Worm (Caenorhabditis elegans) whole organism, young adult: Measurements from ENCODE around the gene twk-17.

Experiments used
- B0261.1 ChIP-seq: sonication (generic microtip); optimal IDR thresholded peaks from 2 replicates; lab custom pipeline; 2016; ENCODE audit warnings: mild to moderate bottlenecking, missing genetic modification characterization, moderate library complexity, missing compliant biosample characterization
- F22D6.2 ChIP-seq: sonication (generic microtip); optimal IDR thresholded peaks from 2 replicates; lab custom pipeline; 2016; ENCODE audit warnings: mild to moderate bottlenecking, missing genetic modification characterization, missing compliant biosample characterization
- F23B12.7 ChIP-seq: sonication (generic microtip); optimal IDR thresholded peaks from 2 replicates; lab custom pipeline; 2017; ENCODE audit warnings: missing genetic modification characterization, mild to moderate bottlenecking, missing compliant biosample characterization, antibody characterized with exemption, moderate library complexity; ENCODE audit not compliant: insufficient read depth
- F37B4.10 ChIP-seq: fragments of 200-800 bp; sonication (Bioruptor generic); IDR thresholded peaks from 2 replicates; pipeline ENCODE4 v1.3.6; 2022; ENCODE audit warnings: missing genetic modification characterization, missing compliant biosample characterization
- F55B11.4 ChIP-seq: sonication (generic microtip); optimal IDR thresholded peaks from 2 replicates; lab custom pipeline; 2016; ENCODE audit warnings: missing compliant biosample characterization, missing genetic modification characterization, borderline replicate concordance; ENCODE audit not compliant: insufficient read depth
- K11D2.4 ChIP-seq: fragments of 200-800 bp; sonication (Bioruptor generic); IDR thresholded peaks from 2 replicates; pipeline ENCODE4 v1.3.6; 2022; ENCODE audit warnings: missing genetic modification reagents, missing genetic modification characterization, missing compliant biosample characterization
- Y53G8AR.9 ChIP-seq: fragments of 200-800 bp; sonication (Bioruptor generic); conservative IDR thresholded peaks from 2 replicates; pipeline ENCODE4 v1.3.6; 2022; ENCODE audit warnings: missing genetic modification reagents, missing genetic modification characterization, missing compliant biosample characterization
- Y95B8A.8 ChIP-seq: fragments of 200-800 bp; sonication (Bioruptor generic); IDR thresholded peaks from 2 replicates; pipeline ENCODE4 v1.3.6; 2022; ENCODE audit warnings: missing genetic modification reagents, missing genetic modification characterization, missing compliant biosample characterization
- ZK185.1 ChIP-seq: sonication (generic microtip); optimal IDR thresholded peaks from 2 replicates; lab custom pipeline; 2016; ENCODE audit warnings: mild to moderate bottlenecking, missing genetic modification characterization, missing compliant biosample characterization; ENCODE audit not compliant: poor library complexity, severe bottlenecking
- ama-1 ChIP-seq, 3 experiments: fragments of 150-350 bp in 1 of 3; sonication (generic microtip) in 2 of 3; optimal IDR thresholded peaks; 2 replicates each; lab custom pipeline; 2014 to 2018; ENCODE audit warnings: missing biosample characterization in 2 of 3, missing genetic modification characterization in 2 of 3, missing genetic modification reagents in 2 of 3
- aptf-2 ChIP-seq: fragments of 200-800 bp; sonication (Bioruptor generic); conservative IDR thresholded peaks from 2 replicates; pipeline ENCODE4 v1.3.6; 2022; ENCODE audit warnings: missing genetic modification reagents, missing genetic modification characterization, missing compliant biosample characterization
- attf-3 ChIP-seq: fragments of 200-800 bp; sonication (Bioruptor generic); conservative IDR thresholded peaks from 2 replicates; pipeline ENCODE4 v1.3.6; 2022; ENCODE audit warnings: missing genetic modification reagents, missing genetic modification characterization, missing compliant biosample characterization
- bed-1 ChIP-seq: fragments of 200-800 bp; sonication (Bioruptor generic); IDR thresholded peaks from 2 replicates; pipeline ENCODE4 v1.3.6; 2022; ENCODE audit warnings: missing genetic modification reagents, missing genetic modification characterization, missing compliant biosample characterization
- cebp-1 ChIP-seq, 2 experiments: fragments of 200-800 bp in 1 of 2; sonication (Bioruptor generic) in 1 of 2; sonication (generic microtip) in 1 of 2; IDR thresholded peaks in 1 of 2; optimal IDR thresholded peaks in 1 of 2; 2 replicates each; pipeline versions ENCODE4 v1.3.6 to Lab custom; 2017 to 2022; ENCODE audit warnings: missing compliant biosample characterization in 2 of 2, missing genetic modification characterization in 2 of 2, mild to moderate bottlenecking in 1 of 2, missing genetic modification reagents in 1 of 2, moderate library complexity in 1 of 2
- cebp-2 ChIP-seq: fragments of 200-800 bp; sonication (Bioruptor generic); IDR thresholded peaks from 2 replicates; pipeline ENCODE4 v1.3.6; 2022; ENCODE audit warnings: missing genetic modification characterization, missing compliant biosample characterization
- ceh-91 ChIP-seq: fragments of 200-800 bp; sonication (Bioruptor generic); IDR thresholded peaks from 2 replicates; pipeline ENCODE4 v1.3.6; 2022; ENCODE audit warnings: missing genetic modification reagents, missing genetic modification characterization, missing compliant biosample characterization
- die-1 ChIP-seq: sonication (generic microtip); optimal IDR thresholded peaks from 2 replicates; lab custom pipeline; 2016; ENCODE audit warnings: missing genotype, mild to moderate bottlenecking, missing genetic modification characterization, missing compliant biosample characterization
- fkh-3 ChIP-seq: sonication (generic microtip); optimal IDR thresholded peaks from 2 replicates; lab custom pipeline; 2016; ENCODE audit warnings: mild to moderate bottlenecking, missing genetic modification characterization, missing compliant biosample characterization
- hmg-1.2 ChIP-seq: fragments of 200-800 bp; sonication (Bioruptor generic); IDR thresholded peaks from 2 replicates; pipeline ENCODE4 v1.3.6; 2022; ENCODE audit warnings: missing genetic modification reagents, missing genetic modification characterization, missing compliant biosample characterization
- hrde-1 ChIP-seq: sonication (generic microtip); optimal IDR thresholded peaks from 2 replicates; lab custom pipeline; 2016; ENCODE audit warnings: missing genetic modification characterization, mild to moderate bottlenecking, missing compliant biosample characterization, moderate library complexity, missing genotype, missing genetic modification reagents, borderline replicate concordance
- lin-26 ChIP-seq: fragments of 200-800 bp; sonication (Bioruptor generic); IDR thresholded peaks from 2 replicates; pipeline ENCODE4 v1.3.6; 2022; ENCODE audit warnings: missing genetic modification reagents, missing genetic modification characterization, missing compliant biosample characterization
- lsl-1 ChIP-seq: fragments of 200-800 bp; sonication (Bioruptor generic); optimal IDR thresholded peaks from 2 replicates; lab custom pipeline; 2018; ENCODE audit warnings: mild to moderate bottlenecking, missing genetic modification characterization, moderate library complexity, missing compliant biosample characterization
- madf-10 ChIP-seq: sonication (generic microtip); optimal IDR thresholded peaks from 2 replicates; lab custom pipeline; 2016; ENCODE audit warnings: mild to moderate bottlenecking, missing genetic modification characterization, missing compliant biosample characterization
- nhr-80 ChIP-seq: sonication (generic microtip); optimal IDR thresholded peaks from 2 replicates; lab custom pipeline; 2016; ENCODE audit warnings: missing genetic modification characterization, missing compliant biosample characterization
- nhr-90 ChIP-seq: sonication (generic microtip); optimal IDR thresholded peaks from 2 replicates; lab custom pipeline; 2016; ENCODE audit warnings: missing genotype, mild to moderate bottlenecking, missing genetic modification characterization, missing compliant biosample characterization
- pbrm-1 ChIP-seq: fragments of 200-800 bp; sonication (Bioruptor generic); IDR thresholded peaks from 2 replicates; pipeline ENCODE4 v1.3.6; 2022; ENCODE audit warnings: missing genetic modification reagents, missing genetic modification characterization, missing compliant biosample characterization
- somi-1 ChIP-seq: fragments of 200-800 bp; sonication (Bioruptor generic); optimal IDR thresholded peaks from 2 replicates; lab custom pipeline; 2018; ENCODE audit warnings: mild to moderate bottlenecking, missing genetic modification characterization, missing compliant biosample characterization
- unc-62 ChIP-seq: fragments of 150-350 bp; optimal IDR thresholded peaks from 2 replicates; lab custom pipeline; 2014; ENCODE audit warnings: missing biosample characterization, missing genetic modification reagents, missing genetic modification characterization
- zim-3 ChIP-seq: sonication (generic microtip); optimal IDR thresholded peaks from 2 replicates; lab custom pipeline; 2017; ENCODE audit warnings: mild to moderate bottlenecking, missing genetic modification characterization, moderate library complexity, missing compliant biosample characterization
- ztf-25 ChIP-seq: fragments of 200-800 bp; sonication (Bioruptor generic); IDR thresholded peaks from 2 replicates; pipeline ENCODE4 v1.3.6; 2022; ENCODE audit warnings: missing genetic modification reagents, missing genetic modification characterization, missing compliant biosample characterization

The twk-17 gene

DNA sequence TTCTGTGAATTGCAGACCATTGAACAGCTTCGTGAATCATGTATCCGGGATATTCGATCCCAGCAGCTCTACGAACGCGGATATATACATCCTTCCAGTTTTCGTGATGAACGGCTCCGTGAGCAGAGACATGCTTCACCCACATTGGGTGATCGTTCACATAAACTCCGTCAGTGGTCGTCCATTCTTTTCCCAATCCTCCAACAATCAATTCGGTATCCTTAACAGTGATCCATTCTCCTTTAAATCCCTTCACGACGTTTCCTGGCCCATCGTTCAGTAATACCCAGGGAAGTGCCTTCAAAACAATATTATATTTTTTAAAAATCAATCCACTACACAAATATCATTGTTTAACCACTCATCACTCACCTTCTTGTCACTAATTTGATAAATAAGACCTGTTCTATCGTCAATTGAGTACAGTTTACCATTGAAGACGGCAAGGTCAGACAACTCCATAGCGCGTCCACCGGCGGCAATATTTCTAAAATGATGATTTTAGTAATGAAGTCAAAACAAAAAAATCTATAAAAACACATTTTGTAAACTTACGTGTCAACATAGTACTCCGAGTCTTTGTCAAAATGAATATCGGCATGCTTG, 39.1 kb downstream of the twk-17 start:
- TF ChIP-seq F23B12.7 (no peak), Y53G8AR.9 (GFP tag; lab: Robert Waterston, UW) (0 out of 2 replicates have a peak, but pooled peaks have one; percentile 47), bed-1 (GFP tag; lab: Robert Waterston, UW) (no peak)

DNA sequence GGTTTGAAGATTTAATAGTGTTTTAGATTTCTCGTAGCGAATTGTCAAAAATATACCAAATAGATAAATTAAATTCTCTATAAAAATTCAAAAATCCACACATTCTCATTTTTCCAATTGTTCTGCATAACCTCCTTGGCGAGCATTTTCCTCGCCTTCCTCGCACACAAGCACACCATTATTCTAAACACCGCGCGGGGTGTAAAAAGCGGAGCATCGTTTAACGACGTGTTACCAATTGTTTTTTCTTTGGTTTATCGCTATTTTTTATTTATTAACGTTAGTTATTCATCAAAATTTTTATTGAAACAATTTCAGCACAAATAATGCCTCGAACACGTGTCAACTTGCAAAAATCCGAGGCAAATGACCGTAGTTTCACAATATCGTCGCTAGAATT, 42.9 kb downstream of the twk-17 start, which contains the start of gene vps-52:
Gene vps-52, plus strand, starts transcription at position 319 of the 400 bp plus-strand sequence.
- TF ChIP-seq attf-3 (peak; percentile 86), somi-1 (GFP tag; lab: Kevin White, UChicago) (no peak)

DNA sequence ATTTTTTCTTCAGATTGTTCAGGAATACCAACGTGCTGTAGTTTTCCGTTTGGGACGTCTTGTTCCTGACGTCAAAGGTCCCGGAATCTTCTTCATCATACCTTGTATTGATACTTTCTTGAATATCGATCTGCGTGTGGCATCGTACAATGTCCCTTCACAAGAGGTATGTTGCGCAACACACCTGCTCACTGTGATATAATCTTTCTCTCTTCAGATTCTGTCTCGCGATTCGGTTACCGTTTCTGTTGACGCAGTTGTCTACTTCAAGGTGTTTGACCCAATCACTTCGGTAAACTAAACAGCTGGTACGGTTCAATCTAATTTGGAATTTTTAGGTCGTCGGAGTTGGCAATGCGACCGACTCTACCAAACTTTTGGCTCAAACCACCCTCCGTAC, 44.5 kb downstream of the twk-17 start:
- TF ChIP-seq die-1 (tag; lab: Kevin White, UChicago) = no peak
- TF ChIP-seq aptf-2 = no peak
- TF ChIP-seq pbrm-1 (GFP tag; lab: Robert Waterston, UW) = no peak
- TF ChIP-seq ama-1 (optimal IDR thresholded peaks at IDR 0.05; lab: Kevin White, UChicago) = no peak
- no peak for TF ChIP-seq ama-1 (GFP tag; optimal IDR thresholded peaks at IDR 0.05; lab: Kevin White, UChicago)
- no peak for TF ChIP-seq ZK185.1 (tag; lab: Kevin White, UChicago)
- TF ChIP-seq Y95B8A.8 = no peak
- no peak for TF ChIP-seq F37B4.10
- no peak for TF ChIP-seq hmg-1.2
- no peak for TF ChIP-seq hrde-1 (tag; lab: Kevin White, UChicago)
- TF ChIP-seq zim-3 = no peak
- no peak for TF ChIP-seq nhr-90 (tag; lab: Kevin White, UChicago)
- no peak for TF ChIP-seq K11D2.4 (GFP tag; lab: Robert Waterston, UW)
- no peak for TF ChIP-seq lin-26 (GFP tag; lab: Robert Waterston, UW)
- TF ChIP-seq F55B11.4 (tag; lab: Kevin White, UChicago) = no peak
- TF ChIP-seq fkh-3 (tag; lab: Kevin White, UChicago) = no peak
- TF ChIP-seq ceh-91 (GFP tag; lab: Robert Waterston, UW) = no peak

DNA sequence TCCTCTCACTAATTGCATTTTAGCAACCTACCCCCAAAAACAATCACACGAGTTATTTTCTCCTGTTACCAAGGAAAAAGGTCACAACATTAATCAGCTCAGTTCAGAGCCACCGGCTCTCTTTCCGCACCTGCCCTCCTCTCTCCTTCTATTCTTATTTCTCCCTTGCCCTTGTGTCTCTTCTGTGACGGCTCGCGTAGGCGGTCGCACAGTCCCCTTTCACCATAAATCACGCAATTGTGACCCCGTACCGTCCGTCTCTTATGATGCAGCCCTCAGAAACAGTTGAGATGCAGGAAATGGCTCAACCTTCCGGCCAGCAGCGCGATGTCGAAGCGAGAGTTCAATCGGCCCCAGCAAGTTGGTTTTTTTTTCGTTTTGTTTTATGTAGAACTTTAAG, 45.3 kb downstream of the twk-17 start, which contains the start of gene sto-1:
Gene sto-1, plus strand, starts transcription at position 200 of the 400 bp plus-strand sequence.
- TF ChIP-seq B0261.1 (no peak), lsl-1 (GFP tag; lab: Kevin White, UChicago) (no peak), cebp-2 (GFP tag; lab: Robert Waterston, UW) (0 out of 2 replicates have a peak, but pooled peaks have one; percentile 58), F22D6.2 (no peak)

DNA sequence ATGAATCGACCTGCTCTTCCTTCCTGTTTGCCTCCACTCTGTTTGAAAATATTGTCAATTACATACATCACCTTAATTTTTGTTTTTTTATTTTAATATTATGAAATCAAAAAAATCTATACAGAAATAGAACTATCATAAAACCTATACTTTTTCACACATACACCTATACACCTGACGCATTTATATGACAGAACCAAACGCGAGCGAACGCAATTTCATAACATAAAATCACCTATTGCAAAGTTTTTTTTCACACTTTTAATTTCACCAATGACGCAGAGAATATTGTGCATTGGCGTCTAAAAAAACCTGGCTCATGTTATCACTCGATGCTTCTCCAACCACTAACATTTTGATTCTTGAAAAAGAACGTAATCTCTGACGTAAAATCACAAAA, 45.9 kb downstream of the twk-17 start:
- TF ChIP-seq unc-62 (GFP tag; lab: Kevin White, UChicago) = peak; percentile 79
- TF ChIP-seq cebp-1 (GFP tag; IDR thresholded peaks at IDR 0.05; lab: Robert Waterston, UW) = peak; percentile 53; the same call in 1 of the 2 replicates
- peak; percentile 79 for TF ChIP-seq cebp-1 (tag; optimal IDR thresholded peaks at IDR 0.05; lab: Kevin White, UChicago)
- no peak for TF ChIP-seq madf-10 (tag; lab: Kevin White, UChicago)
- TF ChIP-seq, all 124 proteins: peak for 2

DNA sequence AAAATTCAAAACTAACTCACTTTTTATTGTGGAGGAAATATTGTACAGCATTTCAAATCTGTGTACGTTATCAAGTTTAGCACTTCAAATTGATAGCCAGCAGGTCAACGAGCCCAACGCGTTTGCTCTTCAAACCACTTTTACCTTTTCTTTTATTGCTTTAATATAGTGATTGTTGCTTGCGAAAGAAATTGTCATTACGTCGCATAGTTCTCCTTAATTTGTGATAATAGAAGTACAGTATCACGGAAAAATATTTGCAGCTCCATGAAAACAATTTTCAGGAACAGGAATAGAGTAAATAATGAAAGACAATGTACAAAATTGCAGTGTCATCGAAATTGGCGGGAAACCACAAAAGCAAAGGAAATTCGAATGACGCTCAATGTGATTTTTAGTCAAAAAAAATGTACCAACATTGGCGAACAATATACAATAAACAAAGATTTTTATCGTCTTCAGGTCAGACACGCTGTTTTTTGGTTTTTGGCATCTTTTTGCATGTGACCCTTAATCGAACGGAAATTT, 48.9 kb downstream of the twk-17 start, which contains the start of the genes PDB1.1 and F08C6.5:
Gene PDB1.1, minus strand, starts transcription at position 158 of the 528 bp plus-strand sequence.
Gene F08C6.5, plus strand, starts transcription at position 478 of the 528 bp plus-strand sequence.
- TF ChIP-seq ztf-25 (GFP tag; lab: Robert Waterston, UW) (no peak), nhr-80 (tag; lab: Kevin White, UChicago) (peak; percentile 85)
